Worm (Caenorhabditis elegans) whole organism, L2 larva: Measurements from ENCODE around the gene mltn-7.

Experiments used
- ZK546.5 ChIP-seq: sonication (generic microtip); optimal IDR thresholded peaks from 2 replicates; lab custom pipeline; 2017; ENCODE audit warnings: missing biosample characterization, missing genetic modification characterization
- ama-1 ChIP-seq: fragments of 150-350 bp; optimal IDR thresholded peaks from 2 replicates; lab custom pipeline; 2018; ENCODE audit warnings: inconsistent platforms
- ceh-82 ChIP-seq: fragments of 150-350 bp; optimal IDR thresholded peaks from 2 replicates; lab custom pipeline; 2014; ENCODE audit warnings: missing biosample characterization, missing genetic modification characterization
- lsy-2 ChIP-seq, 2 experiments: fragments of 150-350 bp in 1 of 2; sonication (generic microtip) in 1 of 2; optimal IDR thresholded peaks; 2 replicates each; lab custom pipeline; 2014 to 2017; ENCODE audit warnings: missing biosample characterization in 2 of 2, missing genetic modification characterization in 2 of 2
- mdl-1 ChIP-seq, 2 experiments: fragments of 150-350 bp in 1 of 2; sonication (generic microtip) in 1 of 2; optimal IDR thresholded peaks; 2 replicates each; lab custom pipeline; 2017; ENCODE audit warnings: missing biosample characterization in 2 of 2, missing genetic modification characterization in 2 of 2
- nhr-25 ChIP-seq: fragments of 150-350 bp; sonication (generic microtip); optimal IDR thresholded peaks from 3 replicates; lab custom pipeline; 2014; ENCODE audit warnings: missing biosample characterization, missing genetic modification characterization
- peb-1 ChIP-seq: fragments of 150-350 bp; optimal IDR thresholded peaks from 2 replicates; lab custom pipeline; 2014; ENCODE audit warnings: missing biosample characterization, missing genetic modification characterization
- unc-39 ChIP-seq: fragments of 150-350 bp; optimal IDR thresholded peaks from 2 replicates; lab custom pipeline; 2014; ENCODE audit warnings: missing biosample characterization, missing genetic modification characterization
- unc-55 ChIP-seq: fragments of 150-350 bp; sonication (generic microtip); optimal IDR thresholded peaks from 3 replicates; lab custom pipeline; 2014; ENCODE audit warnings: missing biosample characterization, missing genetic modification reagents, missing genetic modification characterization
- unc-62 ChIP-seq: fragments of 150-350 bp; optimal IDR thresholded peaks from 2 replicates; lab custom pipeline; 2014; ENCODE audit warnings: missing biosample characterization, missing genetic modification reagents, missing genetic modification characterization
- zag-1 ChIP-seq: fragments of 150-350 bp; optimal IDR thresholded peaks from 2 replicates; lab custom pipeline; 2014; ENCODE audit warnings: missing biosample characterization, missing genetic modification characterization
- ztf-11 ChIP-seq: sonication (generic microtip); optimal IDR thresholded peaks from 2 replicates; lab custom pipeline; 2017; ENCODE audit warnings: missing biosample characterization, missing genetic modification characterization

DNA sequence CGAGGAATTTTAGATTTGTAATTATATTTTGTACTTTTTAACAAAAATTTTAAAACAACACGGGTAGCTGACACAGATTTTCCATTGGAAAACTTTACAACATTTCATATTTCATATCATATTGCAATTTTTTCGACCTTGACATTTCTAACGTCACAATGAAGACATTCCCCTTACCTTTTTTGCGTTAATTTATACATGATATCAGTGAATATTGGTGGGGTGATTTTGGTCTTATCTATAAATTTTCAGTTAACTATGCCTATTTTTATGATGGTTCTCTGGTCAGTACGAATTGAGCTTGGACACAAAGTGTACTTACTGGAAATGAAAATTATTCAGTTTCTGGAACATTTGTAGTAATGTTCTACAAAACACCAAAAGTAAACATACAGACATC lies 14.4 kb downstream of the mltn-7 start:
- TF ChIP-seq ceh-82 (tag; lab: Kevin White, UChicago) (no peak), unc-39 (tag; lab: Kevin White, UChicago) (no peak), ZK546.5 (tag; lab: Kevin White, UChicago) (no peak), peb-1 (no peak), ztf-11 (no peak), nhr-25 (tag; lab: Kevin White, UChicago) (no peak), ama-1 (no peak), unc-62 (GFP tag; lab: Kevin White, UChicago) (no peak), unc-55 (GFP tag; lab: Kevin White, UChicago) (no peak), mdl-1 (tag; optimal IDR thresholded peaks at IDR 0.05; lab: Kevin White, UChicago) (no peak), zag-1 (tag; lab: Kevin White, UChicago) (no peak), lsy-2 (tag; optimal IDR thresholded peaks at IDR 0.05; lab: Kevin White, UChicago) (no peak)
